Fruit fly (Drosophila melanogaster): ENCODE data around the gene CG12617.

The CG12617 gene

dm6 chr2L:20332978-20333377 lies 38.5 kb downstream of the CG12617 start:
- TF ChIP-seq CG7101 (tag; optimal IDR thresholded peaks at IDR 0.05): no peak
- peak; percentile 90 for TF ChIP-seq kay (GFP tag; ENCODE audit: borderline replicate concordance)

dm6 chr2L:20334918-20335317 lies 40.4 kb downstream of the CG12617 start:
- no peak for TF ChIP-seq CG7101 (tag; optimal IDR thresholded peaks at IDR 0.05)
- TF ChIP-seq CG7045 (GFP tag; optimal IDR thresholded peaks at IDR 0.05): peak; percentile 1

- peak; percentile 60 for TF ChIP-seq cic (GFP tag; optimal IDR thresholded peaks at IDR 0.05)
- TF ChIP-seq bab1 (GFP tag; optimal IDR thresholded peaks at IDR 0.05): no peak
- TF ChIP-seq tj (GFP tag; optimal IDR thresholded peaks at IDR 0.05): no peak
Observed at dm6 chr2L:20337800-20338199, 43.3 kb downstream of the CG12617 start.

DNA sequence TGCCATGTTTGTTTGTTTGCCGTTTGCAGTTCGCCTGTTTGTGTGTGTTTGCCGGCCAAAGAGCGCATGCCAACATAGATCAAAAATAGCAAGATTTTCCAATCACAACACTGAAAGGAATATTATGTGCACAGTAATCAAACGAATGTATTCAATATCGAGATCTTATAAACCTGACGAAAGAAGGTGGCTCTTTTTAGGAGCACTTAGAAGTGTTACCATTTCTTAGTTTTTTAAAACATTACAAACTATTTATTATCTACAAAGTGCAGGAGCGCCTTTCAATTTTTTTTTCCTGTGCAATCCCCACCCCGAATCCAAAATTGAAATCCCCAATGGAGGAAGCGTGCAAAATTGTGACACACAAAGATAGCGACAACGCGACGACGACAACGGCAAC lies 46.1 kb downstream of the CG12617 start:
- no peak for TF ChIP-seq pad (GFP tag; optimal IDR thresholded peaks at IDR 0.05)
- TF ChIP-seq Mnt (GFP tag; optimal IDR thresholded peaks at IDR 0.05): no peak
- TF ChIP-seq ovo (GFP tag; optimal IDR thresholded peaks at IDR 0.05): no peak
- TF ChIP-seq CG7101 (tag; optimal IDR thresholded peaks at IDR 0.05): no peak
- no peak for TF ChIP-seq toe (GFP tag; optimal IDR thresholded peaks at IDR 0.05)
- TF ChIP-seq cic (GFP tag; optimal IDR thresholded peaks at IDR 0.05): no peak
- no peak for TF ChIP-seq CG5204 (GFP tag; optimal IDR thresholded peaks at IDR 0.05)

DNA sequence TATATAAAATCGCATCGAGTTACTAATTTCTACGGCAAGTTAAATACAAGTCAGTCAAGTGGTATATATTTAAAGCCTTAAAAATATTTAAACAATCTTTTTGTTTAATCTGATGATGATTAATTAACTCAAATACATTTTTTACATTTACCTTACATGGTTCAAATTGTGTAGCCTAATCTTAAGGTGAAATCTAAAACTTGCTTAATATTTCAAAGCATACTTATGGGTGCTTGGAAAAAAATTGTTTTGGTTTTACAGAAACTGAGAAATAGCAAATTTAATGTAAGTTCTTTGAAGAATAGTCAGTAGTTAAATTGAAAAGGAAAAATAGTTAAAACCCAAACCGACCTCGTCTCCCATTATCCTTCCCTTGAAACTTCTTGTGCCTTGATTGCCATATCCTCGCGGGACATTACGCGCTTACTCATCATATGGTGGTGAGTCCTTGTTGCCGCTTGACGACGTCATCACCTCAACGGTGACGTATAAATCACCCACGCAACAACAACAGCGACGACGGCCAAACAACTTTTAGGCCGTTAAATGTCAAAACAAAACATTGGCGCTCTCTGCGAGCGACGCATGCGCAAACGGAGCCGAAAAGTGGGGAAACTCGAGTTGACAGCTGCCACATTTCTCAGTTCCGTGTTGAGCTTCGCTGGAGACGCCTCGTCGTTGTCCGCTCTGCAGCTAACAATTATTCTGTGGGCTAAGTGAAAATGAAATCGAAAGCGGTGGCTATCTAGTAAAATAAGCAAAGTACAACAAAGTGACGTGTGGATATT lies 46.9 kb downstream of the CG12617 start:
- TF ChIP-seq CG7045 (GFP tag; optimal IDR thresholded peaks at IDR 0.05) (no peak), CG14711 (tag; optimal IDR thresholded peaks at IDR 0.05) (no peak), CG11617 (GFP tag; optimal IDR thresholded peaks at IDR 0.05) (no peak), toe (GFP tag; optimal IDR thresholded peaks at IDR 0.05) (no peak), CG12768 (GFP tag; optimal IDR thresholded peaks at IDR 0.05) (no peak), pad (GFP tag; optimal IDR thresholded peaks at IDR 0.05) (peak; percentile 17), CG5204 (GFP tag; optimal IDR thresholded peaks at IDR 0.05) (no peak), Mnt (GFP tag; optimal IDR thresholded peaks at IDR 0.05) (no peak), bab1 (GFP tag; optimal IDR thresholded peaks at IDR 0.05) (peak; percentile 4), CG33017 (tag; optimal IDR thresholded peaks at IDR 0.05) (no peak), Clk (GFP tag; optimal IDR thresholded peaks at IDR 0.05) (no peak), CG7101 (tag; optimal IDR thresholded peaks at IDR 0.05) (no peak)

dm6 chr2L:20341999-20342325 lies 47.5 kb downstream of the CG12617 start:
- TF ChIP-seq CG7045 (GFP tag; optimal IDR thresholded peaks at IDR 0.05) (no peak), pad (GFP tag; optimal IDR thresholded peaks at IDR 0.05) (peak; percentile 3)
